Worm (Caenorhabditis elegans) whole organism, early embryonic: ENCODE data around the gene F48F7.3.

Experiments used
- B0310.2 ChIP-seq: sonication (generic microtip); optimal IDR thresholded peaks from 2 replicates; lab custom pipeline; 2016; ENCODE audit warnings: mild to moderate bottlenecking, missing genetic modification characterization, missing compliant biosample characterization
- F13C5.2 ChIP-seq: sonication (generic microtip); optimal IDR thresholded peaks from 2 replicates; lab custom pipeline; 2017; ENCODE audit warnings: mild to moderate bottlenecking, missing genetic modification characterization, inconsistent platforms, missing compliant biosample characterization
- ama-1 ChIP-seq: fragments of 150-350 bp; optimal IDR thresholded peaks from 2 replicates; lab custom pipeline; 2014
- ceh-13 ChIP-seq: fragments of 200-800 bp; sonication (Bioruptor generic); optimal IDR thresholded peaks from 2 replicates; lab custom pipeline; 2018; ENCODE audit warnings: mild to moderate bottlenecking, missing genetic modification characterization, missing compliant biosample characterization
- ceh-36 ChIP-seq: sonication (generic microtip); optimal IDR thresholded peaks from 2 replicates; lab custom pipeline; 2016; ENCODE audit warnings: missing genetic modification characterization, inconsistent platforms, missing compliant biosample characterization
- flt-1 ChIP-seq: fragments of 200-800 bp; sonication (Bioruptor generic); IDR thresholded peaks from 2 replicates; pipeline ENCODE4 v1.3.6; 2022; ENCODE audit warnings: missing genetic modification characterization, missing compliant biosample characterization
- hnd-1 ChIP-seq: sonication (generic microtip); optimal IDR thresholded peaks from 2 replicates; lab custom pipeline; 2016; ENCODE audit warnings: missing genetic modification characterization, missing compliant biosample characterization
- pes-1 ChIP-seq: fragments of 200-800 bp; sonication (Bioruptor generic); IDR thresholded peaks from 2 replicates; pipeline ENCODE4 v1.3.6; 2022; ENCODE audit warnings: missing genetic modification reagents, missing genetic modification characterization, missing compliant biosample characterization
- sea-1 ChIP-seq: fragments of 200-800 bp; sonication (Bioruptor generic); conservative IDR thresholded peaks from 2 replicates; pipeline ENCODE4 v1.3.6; 2022; ENCODE audit warnings: missing genetic modification characterization, missing compliant biosample characterization
- tra-4 ChIP-seq: sonication (generic microtip); optimal IDR thresholded peaks from 2 replicates; lab custom pipeline; 2017; ENCODE audit warnings: missing genetic modification characterization, missing compliant biosample characterization

- TF ChIP-seq sea-1 (GFP tag; lab: Robert Waterston, UW) (no peak), F13C5.2 (tag; lab: Kevin White, UChicago) (peak; percentile 70), ama-1 (lab: Kevin White, UChicago) (no peak), tra-4 (no peak), hnd-1 (no peak), B0310.2 (tag; lab: Kevin White, UChicago) (no peak), ceh-36 (no peak), pes-1 (GFP tag; lab: Robert Waterston, UW) (peak; percentile 20; the same call in 1 of the 2 replicates), flt-1 (GFP tag; lab: Robert Waterston, UW) (no peak), ceh-13 (GFP tag; lab: Kevin White, UChicago) (no peak)
Measured at ce11 chrX:13945524-13945923, 17.8 kb upstream of the F48F7.3 start.
